Worm (Caenorhabditis elegans) whole organism, mixed stage, embryonic: ENCODE data around the gene nbs-1.
A peak's percentile ranks its signal among the peaks of the same experiment; 100 is the strongest.

Experiments used
- M03D4.4 ChIP-seq: sonication (generic microtip); optimal IDR thresholded peaks from 2 replicates; lab custom pipeline; 2017; ENCODE audit warnings: mild to moderate bottlenecking, missing genetic modification characterization, missing compliant biosample characterization
- blmp-1 ChIP-seq: fragments of 150-350 bp; optimal IDR thresholded peaks from 2 replicates; lab custom pipeline; 2014; ENCODE audit warnings: missing biosample characterization, missing genetic modification characterization
- ceh-39 ChIP-seq: fragments of 150-350 bp; optimal IDR thresholded peaks from 2 replicates; lab custom pipeline; 2014; ENCODE audit warnings: missing biosample characterization, missing genetic modification characterization
- ceh-43 ChIP-seq: fragments of 200-800 bp; sonication (Bioruptor generic); optimal IDR thresholded peaks from 2 replicates; lab custom pipeline; 2018; ENCODE audit warnings: mild to moderate bottlenecking, missing genetic modification characterization, moderate library complexity, missing compliant biosample characterization
- ceh-83 ChIP-seq: fragments of 200-800 bp; sonication (Bioruptor generic); optimal IDR thresholded peaks from 2 replicates; lab custom pipeline; 2018; ENCODE audit warnings: mild to moderate bottlenecking, missing genetic modification characterization, missing compliant biosample characterization
- ces-1 ChIP-seq: fragments of 150-350 bp; optimal IDR thresholded peaks from 2 replicates; lab custom pipeline; 2014; ENCODE audit warnings: missing biosample characterization, missing genetic modification reagents, missing genetic modification characterization
- cnd-1 ChIP-seq: fragments of 200-800 bp; sonication (Bioruptor generic); optimal IDR thresholded peaks from 2 replicates; lab custom pipeline; 2018; ENCODE audit warnings: mild to moderate bottlenecking, missing genetic modification characterization, missing compliant biosample characterization
- drap-1 ChIP-seq: fragments of 200-800 bp; sonication (Bioruptor generic); optimal IDR thresholded peaks from 3 replicates; lab custom pipeline; 2018; ENCODE audit warnings: mild to moderate bottlenecking, missing genetic modification characterization, missing compliant biosample characterization
- elt-1 ChIP-seq: sonication (generic microtip); optimal IDR thresholded peaks from 2 replicates; lab custom pipeline; 2017; ENCODE audit warnings: missing genetic modification characterization, mild to moderate bottlenecking, missing compliant biosample characterization, antibody characterized with exemption, moderate library complexity, borderline replicate concordance; ENCODE audit not compliant: insufficient read depth
- elt-3 ChIP-seq: fragments of 150-350 bp; optimal IDR thresholded peaks from 2 replicates; lab custom pipeline; 2014; ENCODE audit warnings: missing biosample characterization, missing genetic modification characterization
- flh-1 ChIP-seq: fragments of 200-800 bp; sonication (Bioruptor generic); optimal IDR thresholded peaks from 2 replicates; lab custom pipeline; 2018; ENCODE audit warnings: mild to moderate bottlenecking, missing genetic modification characterization, moderate library complexity, missing compliant biosample characterization
- ham-2 ChIP-seq: fragments of 200-800 bp; sonication (Bioruptor generic); optimal IDR thresholded peaks from 2 replicates; lab custom pipeline; 2018; ENCODE audit warnings: mild to moderate bottlenecking, missing genetic modification characterization, missing compliant biosample characterization
- hlh-1 ChIP-seq: fragments of 150-350 bp; optimal IDR thresholded peaks from 2 replicates; lab custom pipeline; 2014; ENCODE audit warnings: missing biosample characterization, missing genetic modification reagents, missing genetic modification characterization
- lin-13 ChIP-seq: fragments of 150-350 bp; optimal IDR thresholded peaks from 2 replicates; lab custom pipeline; 2014; ENCODE audit warnings: missing biosample characterization, missing genetic modification characterization
- lin-32 ChIP-seq: fragments of 200-800 bp; sonication (Bioruptor generic); optimal IDR thresholded peaks from 2 replicates; lab custom pipeline; 2018; ENCODE audit warnings: mild to moderate bottlenecking, missing genetic modification characterization, missing compliant biosample characterization
- lsy-2 ChIP-seq: fragments of 150-350 bp; optimal IDR thresholded peaks from 2 replicates; lab custom pipeline; 2014; ENCODE audit warnings: missing biosample characterization, missing genetic modification characterization
- mab-5 ChIP-seq: fragments of 150-350 bp; optimal IDR thresholded peaks from 2 replicates; lab custom pipeline; 2014; ENCODE audit warnings: missing biosample characterization, missing genetic modification characterization
- mep-1 ChIP-seq: fragments of 150-350 bp; optimal IDR thresholded peaks from 2 replicates; lab custom pipeline; 2017; ENCODE audit warnings: missing biosample characterization, missing genetic modification reagents, missing genetic modification characterization, inconsistent platforms
- mls-2 ChIP-seq: sonication (generic microtip); optimal IDR thresholded peaks from 2 replicates; lab custom pipeline; 2016; ENCODE audit warnings: mild to moderate bottlenecking, missing genetic modification characterization, moderate library complexity, missing compliant biosample characterization
- nhr-2 ChIP-seq: fragments of 150-350 bp; optimal IDR thresholded peaks from 2 replicates; lab custom pipeline; 2014; ENCODE audit warnings: missing biosample characterization, missing genetic modification characterization
- nhr-237 ChIP-seq: fragments of 150-350 bp; optimal IDR thresholded peaks from 2 replicates; lab custom pipeline; 2014; ENCODE audit warnings: missing biosample characterization, missing genetic modification characterization
- nhr-28 ChIP-seq: fragments of 150-350 bp; optimal IDR thresholded peaks from 2 replicates; lab custom pipeline; 2014; ENCODE audit warnings: missing biosample characterization, missing genetic modification characterization
- nhr-76 ChIP-seq: sonication (generic microtip); optimal IDR thresholded peaks from 2 replicates; lab custom pipeline; 2017; ENCODE audit warnings: missing biosample characterization, missing genetic modification characterization
- snpc-4 ChIP-seq: fragments of 150-350 bp; optimal IDR thresholded peaks from 2 replicates; lab custom pipeline; 2014; ENCODE audit warnings: missing biosample characterization, missing genetic modification characterization
- sptf-1 ChIP-seq: sonication (generic microtip); optimal IDR thresholded peaks from 2 replicates; lab custom pipeline; 2017; ENCODE audit warnings: mild to moderate bottlenecking, missing genetic modification characterization, moderate library complexity, missing compliant biosample characterization
- tbx-8 ChIP-seq: fragments of 200-800 bp; sonication (Bioruptor generic); optimal IDR thresholded peaks from 2 replicates; lab custom pipeline; 2018; ENCODE audit warnings: mild to moderate bottlenecking, missing genetic modification characterization, moderate library complexity, missing compliant biosample characterization
- unc-120 ChIP-seq: sonication (generic microtip); optimal IDR thresholded peaks from 2 replicates; lab custom pipeline; 2017; ENCODE audit warnings: missing genetic modification characterization, missing compliant biosample characterization; ENCODE audit not compliant: poor library complexity, severe bottlenecking
- unc-39 ChIP-seq: fragments of 150-350 bp; optimal IDR thresholded peaks from 2 replicates; lab custom pipeline; 2014; ENCODE audit warnings: missing biosample characterization, missing genetic modification characterization
- unc-62 ChIP-seq: fragments of 150-350 bp; optimal IDR thresholded peaks from 2 replicates; lab custom pipeline; 2014; ENCODE audit warnings: missing biosample characterization, missing genetic modification reagents, missing genetic modification characterization
- zip-8 ChIP-seq: fragments of 150-350 bp; optimal IDR thresholded peaks from 2 replicates; lab custom pipeline; 2014; ENCODE audit warnings: missing biosample characterization, missing genetic modification characterization
- ztf-11 ChIP-seq: fragments of 150-350 bp; optimal IDR thresholded peaks from 2 replicates; lab custom pipeline; 2014; ENCODE audit warnings: missing biosample characterization, missing genetic modification characterization

Gene nbs-1

DNA sequence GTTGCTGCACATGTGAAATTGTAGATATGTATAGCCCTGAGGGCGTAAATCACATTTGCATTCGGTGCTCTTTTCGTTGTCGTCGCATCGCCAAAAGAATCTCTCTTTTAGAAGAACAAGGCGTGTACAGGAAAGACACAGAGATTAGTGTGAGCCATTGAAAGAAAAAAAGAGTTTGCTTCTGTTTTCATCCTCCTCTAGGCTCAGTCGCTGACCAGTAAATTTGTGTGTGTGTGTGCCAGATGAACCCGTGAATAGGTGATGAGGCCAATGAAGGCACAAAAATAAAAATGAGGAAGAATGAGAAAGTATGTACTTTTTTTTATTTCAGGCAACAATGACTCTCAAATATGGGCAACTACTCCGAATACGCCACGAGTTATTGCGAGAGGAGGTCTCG lies 16.1 kb upstream of the nbs-1 start, which contains the start of gene mat-2:
TSS of gene mat-2 (plus strand) at position 301 of the 400 bp plus-strand sequence.
- TF ChIP-seq cnd-1 (tag; lab: Kevin White, UChicago) (no peak), nhr-2 (tag; lab: Kevin White, UChicago) (no peak), ceh-43 (GFP tag; lab: Kevin White, UChicago) (no peak), unc-39 (tag; lab: Kevin White, UChicago) (no peak), snpc-4 (tag; lab: Kevin White, UChicago) (no peak), sptf-1 (tag; lab: Kevin White, UChicago) (no peak), blmp-1 (tag; lab: Kevin White, UChicago) (no peak), lin-13 (tag; lab: Kevin White, UChicago) (no peak), zip-8 (tag; lab: Kevin White, UChicago) (no peak), flh-1 (no peak), ham-2 (no peak)

DNA sequence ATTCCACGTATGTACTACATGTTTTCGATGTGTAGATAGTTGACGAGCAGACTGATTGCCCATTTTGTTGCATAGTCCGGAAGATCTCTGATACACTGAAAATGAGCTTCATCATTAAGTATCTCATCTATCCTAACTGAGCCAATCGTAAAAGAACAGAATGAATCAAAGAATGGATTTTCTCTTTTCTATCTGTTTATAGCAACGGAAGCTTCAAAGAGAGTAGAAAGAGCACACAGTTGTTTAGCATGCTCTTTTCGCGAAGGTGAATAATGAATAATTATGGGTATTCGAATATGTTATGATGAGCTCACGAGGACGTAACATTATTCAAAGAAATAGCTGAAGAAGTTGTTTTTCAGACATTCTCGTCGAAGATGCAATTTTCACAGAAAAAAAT lies 14.8 kb upstream of the nbs-1 start, which contains the start of gene glb-4:
TSS of gene glb-4 (minus strand) at position 101 of the 400 bp plus-strand sequence.
- TF ChIP-seq ceh-83 (GFP tag; lab: Kevin White, UChicago) = no peak
- TF ChIP-seq, all 35 proteins: peak for 0

DNA sequence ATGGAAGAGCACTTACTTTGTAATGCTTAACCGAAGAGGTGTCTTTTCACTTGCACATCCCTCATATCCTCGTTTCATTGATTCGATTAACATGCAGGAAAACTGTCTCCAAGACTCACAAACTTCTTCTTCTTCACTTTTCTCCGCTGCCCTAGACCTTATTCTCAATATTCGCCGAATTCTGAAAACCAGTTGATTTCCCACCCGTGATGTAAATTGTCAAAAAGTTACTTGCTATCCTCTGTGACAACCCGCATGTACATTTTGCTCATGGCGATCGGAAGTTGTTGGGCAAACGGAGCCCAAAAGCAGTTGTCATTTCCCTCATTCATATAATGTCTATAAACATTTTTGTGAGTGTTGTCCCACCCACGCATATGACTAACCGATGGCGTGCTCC lies 14.1 kb upstream of the nbs-1 start:
- TF ChIP-seq unc-39 (tag; lab: Kevin White, UChicago) (no peak), ceh-43 (GFP tag; lab: Kevin White, UChicago) (no peak), ztf-11 (tag; lab: Kevin White, UChicago) (no peak), nhr-237 (tag; lab: Kevin White, UChicago) (no peak), nhr-28 (tag; lab: Kevin White, UChicago) (no peak), lin-13 (tag; lab: Kevin White, UChicago) (no peak)

- TF ChIP-seq elt-3 (tag; lab: Kevin White, UChicago) (no peak), nhr-76 (tag; lab: Kevin White, UChicago) (no peak), tbx-8 (GFP tag; lab: Kevin White, UChicago) (no peak), cnd-1 (tag; lab: Kevin White, UChicago) (no peak), mep-1 (no peak), unc-62 (GFP tag; lab: Kevin White, UChicago) (no peak), ham-2 (no peak), nhr-237 (tag; lab: Kevin White, UChicago) (no peak), ces-1 (GFP tag; lab: Kevin White, UChicago) (no peak), mab-5 (no peak), ceh-39 (tag; lab: Kevin White, UChicago) (no peak), blmp-1 (tag; lab: Kevin White, UChicago) (no peak), unc-120 (tag; lab: Kevin White, UChicago) (no peak), lin-32 (GFP tag; lab: Kevin White, UChicago) (no peak), drap-1 (no peak), lsy-2 (tag; lab: Kevin White, UChicago) (no peak), hlh-1 (tag; lab: Kevin White, UChicago) (no peak)
Observed at ce11 chrII:11107828-11108227, 11.6 kb upstream of the nbs-1 start, which contains the start of gene apc-17. TSS of gene apc-17 (plus strand) at chrII:11108128.

- TF ChIP-seq mls-2 (tag; lab: Kevin White, UChicago) (no peak), elt-1 (tag; lab: Kevin White, UChicago) (no peak), cnd-1 (tag; lab: Kevin White, UChicago) (no peak), unc-39 (tag; lab: Kevin White, UChicago) (no peak), M03D4.4 (tag; lab: Kevin White, UChicago) (no peak), nhr-28 (tag; lab: Kevin White, UChicago) (no peak), unc-62 (GFP tag; lab: Kevin White, UChicago) (no peak), lsy-2 (tag; lab: Kevin White, UChicago) (peak; percentile 90), lin-13 (tag; lab: Kevin White, UChicago) (peak; percentile 12)
Observed at ce11 chrII:11105981-11106711, 9.9 kb upstream of the nbs-1 start, which contains the start of gene nasp-1. TSS of gene nasp-1 (plus strand) at chrII:11106612.
